Worm (Caenorhabditis elegans) whole organism, L4 larva: Measurements from ENCODE around the gene C46H3.2.

Experiments used
- D1046.2 ChIP-seq: fragments of 200-800 bp; sonication (Bioruptor generic); IDR thresholded peaks from 2 replicates; pipeline ENCODE4 v1.3.6; 2022; ENCODE audit warnings: missing genetic modification characterization, missing compliant biosample characterization
- ZK546.5 ChIP-seq, 2 experiments: sonication (generic microtip); optimal IDR thresholded peaks; 2 replicates each; lab custom pipeline; 2017; ENCODE audit warnings: missing biosample characterization in 2 of 2, missing genetic modification characterization in 2 of 2
- ama-1 ChIP-seq: fragments of 150-350 bp; optimal IDR thresholded peaks from 2 replicates; lab custom pipeline; 2014; ENCODE audit warnings: inconsistent platforms, mixed read lengths
- dmd-9 ChIP-seq: fragments of 200-800 bp; sonication (Bioruptor generic); IDR thresholded peaks from 2 replicates; pipeline ENCODE4 v1.3.6; 2022; ENCODE audit warnings: missing genetic modification reagents, missing genetic modification characterization, missing compliant biosample characterization
- hlh-30 ChIP-seq: sonication (generic microtip); optimal IDR thresholded peaks from 2 replicates; lab custom pipeline; 2017; ENCODE audit warnings: antibody characterized with exemption, mild to moderate bottlenecking, missing genetic modification characterization, missing compliant biosample characterization; ENCODE audit not compliant: insufficient read depth
- lin-13 ChIP-seq: fragments of 150-350 bp; optimal IDR thresholded peaks from 2 replicates; lab custom pipeline; 2014; ENCODE audit warnings: missing biosample characterization, missing genetic modification reagents, missing genetic modification characterization
- nhr-25 ChIP-seq: sonication (generic microtip); optimal IDR thresholded peaks from 2 replicates; lab custom pipeline; 2017; ENCODE audit warnings: missing genetic modification characterization, mild to moderate bottlenecking, missing compliant biosample characterization, antibody characterized with exemption, moderate library complexity, borderline replicate concordance; ENCODE audit not compliant: insufficient read depth
- nhr-6 ChIP-seq: fragments of 150-350 bp; optimal IDR thresholded peaks from 2 replicates; lab custom pipeline; 2014; ENCODE audit warnings: missing biosample characterization, missing genetic modification characterization
- pha-4 ChIP-seq, 2 experiments: fragments of 150-350 bp in 1 of 2; fragments of 200-800 bp in 1 of 2; sonication (Bioruptor generic) in 1 of 2; IDR thresholded peaks in 1 of 2; optimal IDR thresholded peaks in 1 of 2; 2 replicates each; pipeline versions ENCODE4 v1.3.6 to Lab custom; 2014 to 2022; ENCODE audit warnings: missing genetic modification characterization in 2 of 2, missing genetic modification reagents in 2 of 2, missing biosample characterization in 1 of 2, missing compliant biosample characterization in 1 of 2
- pqm-1 ChIP-seq: sonication (generic microtip); optimal IDR thresholded peaks from 2 replicates; lab custom pipeline; 2017; ENCODE audit warnings: missing biosample characterization, missing genetic modification characterization
- snpc-4 ChIP-seq: fragments of 150-350 bp; optimal IDR thresholded peaks from 2 replicates; lab custom pipeline; 2014; ENCODE audit warnings: missing biosample characterization, missing genetic modification characterization
- zfp-3 ChIP-seq: fragments of 200-800 bp; sonication (Bioruptor generic); conservative IDR thresholded peaks from 2 replicates; pipeline ENCODE4 v1.3.6; 2022; ENCODE audit warnings: missing genetic modification reagents, missing genetic modification characterization, missing compliant biosample characterization
- ztf-11 ChIP-seq: fragments of 150-350 bp; optimal IDR thresholded peaks from 2 replicates; lab custom pipeline; 2014; ENCODE audit warnings: missing biosample characterization, missing genetic modification characterization

ce11 chrX:1223089-1223488, 7.5 kb downstream of the C46H3.2 start:
- TF ChIP-seq snpc-4 (tag; lab: Kevin White, UChicago), result no peak
- no peak for TF ChIP-seq nhr-25
- TF ChIP-seq ama-1 (lab: Kevin White, UChicago), result no peak
- TF ChIP-seq pha-4 (GFP tag; IDR thresholded peaks at IDR 0.05; lab: Robert Waterston, UW), result no peak
- TF ChIP-seq pha-4 (tag; optimal IDR thresholded peaks at IDR 0.05; lab: Kevin White, UChicago), result no peak
- no peak for TF ChIP-seq nhr-6 (tag; lab: Kevin White, UChicago)
- no peak for TF ChIP-seq lin-13 (GFP tag; lab: Kevin White, UChicago)
- no peak for TF ChIP-seq zfp-3 (GFP tag; lab: Robert Waterston, UW)
- no peak for TF ChIP-seq hlh-30
- TF ChIP-seq ztf-11 (tag; lab: Kevin White, UChicago), result no peak
- TF ChIP-seq ZK546.5 (tag; optimal IDR thresholded peaks at IDR 0.05; lab: Kevin White, UChicago), result no peak
- TF ChIP-seq D1046.2 (GFP tag; lab: Robert Waterston, UW), result no peak
- TF ChIP-seq pqm-1 (tag; lab: Kevin White, UChicago), result no peak
- no peak for TF ChIP-seq dmd-9 (GFP tag; lab: Robert Waterston, UW)
